Worm (Caenorhabditis elegans): ENCODE measurements around the gene nlp-56.

nlp-56 gene

DNA sequence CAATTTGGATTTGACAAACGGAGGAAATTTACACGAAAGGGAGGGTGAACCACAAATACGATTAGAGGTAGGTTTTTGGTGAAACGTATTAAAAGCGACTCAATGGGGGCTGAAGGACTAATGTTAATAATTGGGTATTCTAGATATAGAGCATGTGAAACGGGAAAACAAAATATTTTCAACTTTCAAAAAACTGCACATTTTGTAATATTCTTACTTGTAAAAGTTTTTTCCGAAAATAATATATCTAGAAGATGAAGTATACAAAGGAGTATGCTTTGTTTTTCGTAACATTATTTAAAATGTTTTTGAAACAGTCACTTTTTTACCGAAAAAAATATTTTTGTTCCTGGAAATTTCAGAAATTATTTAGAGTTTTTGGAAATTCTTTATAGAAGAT is 42.6 kb downstream of the nlp-56 start:
- TF ChIP-seq ZK546.5 (tag; optimal IDR thresholded peaks at IDR 0.05), result no peak
